Worm (Caenorhabditis elegans): ENCODE results near the gene F30H5.3.

DNA sequence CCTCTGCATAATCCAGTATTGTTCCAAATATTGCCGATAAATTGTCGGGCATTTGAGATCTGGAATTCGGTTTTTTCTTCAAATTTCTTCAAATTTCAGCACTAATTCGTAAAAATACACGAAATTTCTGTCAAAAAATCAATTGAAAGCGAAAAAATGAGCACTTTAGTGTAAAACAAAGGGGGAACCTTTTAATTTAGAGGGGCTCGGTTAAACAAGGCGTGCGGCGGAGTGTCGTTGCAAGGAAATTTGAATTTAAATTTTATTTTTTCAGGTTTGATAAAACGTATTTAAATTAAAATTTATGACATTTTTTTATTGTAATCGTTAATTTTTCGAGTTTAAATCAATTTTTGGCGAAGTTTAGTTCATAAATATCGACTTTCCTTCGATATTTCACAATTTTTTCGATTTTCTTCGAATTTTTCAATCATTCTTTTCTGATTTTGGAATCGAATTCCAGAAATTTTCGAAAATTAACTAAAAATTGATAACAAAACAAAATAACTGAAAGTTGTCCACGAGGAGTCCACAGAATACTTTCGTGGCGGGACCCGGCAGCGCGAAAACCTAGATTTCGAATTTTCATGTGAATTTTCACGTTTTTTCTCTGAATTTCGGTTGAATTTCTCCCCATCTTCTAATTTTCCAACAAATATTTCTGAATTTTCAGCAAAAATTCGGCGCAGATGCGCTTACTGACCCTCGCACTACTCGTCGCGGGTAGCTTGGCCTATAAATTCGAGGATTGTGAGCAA is 40.2 kb downstream of the F30H5.3 start, which contains the start of the genes magu-1 and nemp-1:
- no peak for TF ChIP-seq Y53F4B.3 (GFP tag; IDR thresholded peaks at IDR 0.05)
- TF ChIP-seq snpc-3.4 (tag; optimal IDR thresholded peaks at IDR 0.05) = no peak
- no peak for TF ChIP-seq ceh-91 (GFP tag; IDR thresholded peaks at IDR 0.05)
- no peak for TF ChIP-seq dox-1 (GFP tag; IDR thresholded peaks at IDR 0.05)
- no peak for TF ChIP-seq ama-1 (optimal IDR thresholded peaks at IDR 0.05)
- TF ChIP-seq ama-1 (GFP tag; optimal IDR thresholded peaks at IDR 0.05) = no peak
